Worm (Caenorhabditis elegans) whole organism, late embryonic: ENCODE data around the gene srbc-11.

Source experiments
- C08G9.2 ChIP-seq: sonication (generic microtip); optimal IDR thresholded peaks from 2 replicates; lab custom pipeline; 2016; ENCODE audit warnings: mild to moderate bottlenecking, missing genetic modification characterization, moderate library complexity, missing compliant biosample characterization
- F13H6.1 ChIP-seq: sonication (generic microtip); optimal IDR thresholded peaks from 2 replicates; lab custom pipeline; 2016; ENCODE audit warnings: missing genetic modification characterization, missing compliant biosample characterization
- K02D7.2 ChIP-seq: sonication (generic microtip); optimal IDR thresholded peaks from 2 replicates; lab custom pipeline; 2017; ENCODE audit warnings: mild to moderate bottlenecking, missing genetic modification characterization, missing compliant biosample characterization
- K09A11.1 ChIP-seq: sonication (generic microtip); optimal IDR thresholded peaks from 2 replicates; lab custom pipeline; 2017; ENCODE audit warnings: antibody characterized with exemption, mild to moderate bottlenecking, missing genetic modification characterization, missing compliant biosample characterization; ENCODE audit not compliant: insufficient read depth
- Y22D7AL.16 ChIP-seq: sonication (generic microtip); optimal IDR thresholded peaks from 2 replicates; lab custom pipeline; 2016; ENCODE audit warnings: missing genetic modification characterization, missing compliant biosample characterization
- ama-1 ChIP-seq: fragments of 150-350 bp; optimal IDR thresholded peaks from 2 replicates; lab custom pipeline; 2014
- ceh-24 ChIP-seq: sonication (generic microtip); optimal IDR thresholded peaks from 2 replicates; lab custom pipeline; 2016; ENCODE audit warnings: mild to moderate bottlenecking, missing genetic modification characterization, missing compliant biosample characterization
- ceh-48 ChIP-seq: sonication (generic microtip); optimal IDR thresholded peaks from 2 replicates; lab custom pipeline; 2016; ENCODE audit warnings: missing genetic modification characterization, inconsistent platforms, missing compliant biosample characterization
- ceh-9 ChIP-seq: sonication (generic microtip); optimal IDR thresholded peaks from 2 replicates; lab custom pipeline; 2016; ENCODE audit warnings: mild to moderate bottlenecking, missing genetic modification characterization, inconsistent platforms, missing compliant biosample characterization
- che-1 ChIP-seq: sonication (generic microtip); optimal IDR thresholded peaks from 2 replicates; lab custom pipeline; 2016; ENCODE audit warnings: mild to moderate bottlenecking, missing genetic modification characterization, missing compliant biosample characterization
- ets-4 ChIP-seq: sonication (generic microtip); optimal IDR thresholded peaks from 2 replicates; lab custom pipeline; 2016; ENCODE audit warnings: missing genetic modification characterization, missing compliant biosample characterization
- fkh-10 ChIP-seq: fragments of 150-350 bp; optimal IDR thresholded peaks from 2 replicates; lab custom pipeline; 2014; ENCODE audit warnings: missing biosample characterization, missing genetic modification reagents, missing genetic modification characterization
- fkh-6 ChIP-seq: sonication (generic microtip); optimal IDR thresholded peaks from 2 replicates; lab custom pipeline; 2016; ENCODE audit warnings: missing genetic modification characterization, missing compliant biosample characterization
- gmeb-2 ChIP-seq: sonication (generic microtip); optimal IDR thresholded peaks from 2 replicates; lab custom pipeline; 2016; ENCODE audit warnings: missing genetic modification characterization, inconsistent platforms, missing compliant biosample characterization
- hlh-13 ChIP-seq: fragments of 200-800 bp; sonication (Bioruptor generic); optimal IDR thresholded peaks from 2 replicates; lab custom pipeline; 2018; ENCODE audit warnings: mild to moderate bottlenecking, missing genetic modification characterization, missing compliant biosample characterization
- hlh-15 ChIP-seq: sonication (generic microtip); optimal IDR thresholded peaks from 2 replicates; lab custom pipeline; 2016; ENCODE audit warnings: missing genetic modification characterization, missing compliant biosample characterization
- hlh-30 ChIP-seq: sonication (generic microtip); optimal IDR thresholded peaks from 2 replicates; lab custom pipeline; 2017; ENCODE audit warnings: antibody characterized with exemption, missing genetic modification characterization, missing compliant biosample characterization; ENCODE audit not compliant: insufficient read depth
- hlh-8 ChIP-seq: sonication (generic microtip); optimal IDR thresholded peaks from 2 replicates; lab custom pipeline; 2016; ENCODE audit warnings: missing genotype, missing genetic modification characterization, missing compliant biosample characterization
- lim-6 ChIP-seq: sonication (generic microtip); optimal IDR thresholded peaks from 2 replicates; lab custom pipeline; 2016; ENCODE audit warnings: missing genetic modification characterization, missing compliant biosample characterization
- nfya-1 ChIP-seq: sonication (generic microtip); optimal IDR thresholded peaks from 2 replicates; lab custom pipeline; 2017; ENCODE audit warnings: missing genetic modification characterization, mild to moderate bottlenecking, missing compliant biosample characterization, antibody characterized with exemption, moderate library complexity
- nhr-11 ChIP-seq: fragments of 150-350 bp; optimal IDR thresholded peaks from 2 replicates; lab custom pipeline; 2014; ENCODE audit warnings: missing biosample characterization, missing genetic modification characterization
- npax-4 ChIP-seq: sonication (generic microtip); optimal IDR thresholded peaks from 2 replicates; lab custom pipeline; 2016; ENCODE audit warnings: missing genetic modification characterization, missing compliant biosample characterization
- pag-3 ChIP-seq: sonication (generic microtip); optimal IDR thresholded peaks from 2 replicates; lab custom pipeline; 2016; ENCODE audit warnings: missing compliant biosample characterization, missing genetic modification characterization, borderline replicate concordance
- pat-9 ChIP-seq: fragments of 200-800 bp; sonication (Bioruptor generic); optimal IDR thresholded peaks from 2 replicates; lab custom pipeline; 2018; ENCODE audit warnings: mild to moderate bottlenecking, missing genetic modification characterization, moderate library complexity, missing compliant biosample characterization
- pax-1 ChIP-seq: fragments of 150-350 bp; optimal IDR thresholded peaks from 2 replicates; lab custom pipeline; 2014; ENCODE audit warnings: missing biosample characterization, missing genetic modification characterization
- pha-2 ChIP-seq: sonication (generic microtip); optimal IDR thresholded peaks from 2 replicates; lab custom pipeline; 2017; ENCODE audit warnings: mild to moderate bottlenecking, missing genetic modification characterization, missing compliant biosample characterization
- pha-4 ChIP-seq: fragments of 150-350 bp; optimal IDR thresholded peaks from 2 replicates; lab custom pipeline; 2018; ENCODE audit warnings: missing biosample characterization, missing genetic modification reagents, missing genetic modification characterization
- pros-1 ChIP-seq: fragments of 150-350 bp; optimal IDR thresholded peaks from 2 replicates; lab custom pipeline; 2014; ENCODE audit warnings: missing biosample characterization, missing genetic modification reagents, missing genetic modification characterization
- ref-2 ChIP-seq: sonication (generic microtip); optimal IDR thresholded peaks from 2 replicates; lab custom pipeline; 2016; ENCODE audit warnings: missing genetic modification characterization, missing compliant biosample characterization
- rnt-1 ChIP-seq: sonication (generic microtip); optimal IDR thresholded peaks from 2 replicates; lab custom pipeline; 2016; ENCODE audit warnings: missing genetic modification characterization, missing compliant biosample characterization
- sox-2 ChIP-seq: fragments of 200-800 bp; sonication (Bioruptor generic); IDR thresholded peaks from 2 replicates; pipeline ENCODE4 v1.3.6; 2022; ENCODE audit warnings: missing genetic modification reagents, missing genetic modification characterization, missing compliant biosample characterization
- sox-4 ChIP-seq: sonication (generic microtip); optimal IDR thresholded peaks from 2 replicates; lab custom pipeline; 2017; ENCODE audit warnings: mild to moderate bottlenecking, missing genetic modification characterization, inconsistent platforms, missing compliant biosample characterization
- tbx-7 ChIP-seq: sonication (generic microtip); optimal IDR thresholded peaks from 2 replicates; lab custom pipeline; 2016; ENCODE audit warnings: missing genotype, missing genetic modification characterization, missing compliant biosample characterization
- unc-42 ChIP-seq: sonication (generic microtip); optimal IDR thresholded peaks from 2 replicates; lab custom pipeline; 2016; ENCODE audit warnings: missing genotype, missing genetic modification characterization, missing compliant biosample characterization
- unc-55 ChIP-seq: sonication (generic microtip); optimal IDR thresholded peaks from 2 replicates; lab custom pipeline; 2017; ENCODE audit warnings: missing biosample characterization, missing genetic modification reagents, missing genetic modification characterization
- unc-86 ChIP-seq: sonication (generic microtip); optimal IDR thresholded peaks from 2 replicates; lab custom pipeline; 2016; ENCODE audit warnings: missing genetic modification characterization, missing compliant biosample characterization

srbc-11 gene

DNA sequence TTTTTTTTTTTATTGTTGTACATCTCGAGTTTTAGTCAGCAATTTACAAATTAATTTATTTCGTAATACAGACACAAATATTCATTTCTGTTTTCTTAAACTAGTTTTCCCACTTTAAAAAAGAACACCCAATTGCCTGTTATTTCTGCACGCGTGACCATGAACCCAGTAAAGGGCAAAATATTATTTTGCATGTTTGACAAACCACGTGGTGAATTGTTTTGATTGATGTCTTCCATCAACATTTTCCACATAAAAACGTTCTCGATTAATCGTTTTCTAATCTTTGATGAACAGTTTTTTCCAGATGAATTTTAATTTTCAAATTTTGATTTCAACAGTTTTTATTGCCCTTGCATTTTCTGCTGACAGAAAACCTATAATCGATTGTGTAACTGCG lies 30.6 kb upstream of the srbc-11 start, which contains the start of gene C54F6.18:
Gene C54F6.18, plus strand, starts transcription at position 301 of the 400 bp plus-strand sequence.
- TF ChIP-seq ceh-48 (tag; lab: Kevin White, UChicago) (no peak), fkh-6 (no peak), pros-1 (tag; lab: Kevin White, UChicago) (no peak), Y22D7AL.16 (tag; lab: Kevin White, UChicago) (no peak), pag-3 (tag; lab: Kevin White, UChicago) (no peak), lim-6 (tag; lab: Kevin White, UChicago) (no peak), hlh-8 (no peak), che-1 (tag; lab: Kevin White, UChicago) (no peak), unc-86 (tag; lab: Kevin White, UChicago) (no peak), ama-1 (lab: Kevin White, UChicago) (no peak), pax-1 (tag; lab: Kevin White, UChicago) (no peak)

DNA sequence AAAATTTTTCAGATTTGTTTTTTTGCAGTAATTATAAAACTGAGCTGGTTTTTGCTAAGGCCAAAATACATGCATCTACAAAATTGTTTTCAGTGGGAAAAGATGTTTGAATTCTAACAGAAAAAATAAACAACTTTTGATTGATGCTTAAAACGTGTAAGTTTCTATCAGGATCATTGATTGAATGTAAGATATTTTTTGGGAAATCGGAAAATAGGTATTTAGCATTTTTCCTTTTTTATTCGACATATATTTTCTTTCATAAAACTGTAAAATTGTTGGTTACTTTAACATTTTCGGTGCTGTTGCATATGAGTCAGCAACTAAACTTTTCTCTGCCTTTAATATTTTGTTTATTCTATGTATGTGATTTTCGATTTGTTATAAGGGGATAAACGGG lies 29.4 kb upstream of the srbc-11 start, which contains the start of gene C54F6.20:
Gene C54F6.20, plus strand, starts transcription at position 301 of the 400 bp plus-strand sequence.
- TF ChIP-seq hlh-15 (tag; lab: Kevin White, UChicago), result no peak
- no peak for TF ChIP-seq F13H6.1 (tag; lab: Kevin White, UChicago)
- no peak for TF ChIP-seq nhr-11 (tag; lab: Kevin White, UChicago)
- no peak for TF ChIP-seq hlh-30 (tag; lab: Kevin White, UChicago)
- TF ChIP-seq ref-2, result no peak
- no peak for TF ChIP-seq npax-4 (tag; lab: Kevin White, UChicago)
- TF ChIP-seq, all 69 proteins: peak for 0

DNA sequence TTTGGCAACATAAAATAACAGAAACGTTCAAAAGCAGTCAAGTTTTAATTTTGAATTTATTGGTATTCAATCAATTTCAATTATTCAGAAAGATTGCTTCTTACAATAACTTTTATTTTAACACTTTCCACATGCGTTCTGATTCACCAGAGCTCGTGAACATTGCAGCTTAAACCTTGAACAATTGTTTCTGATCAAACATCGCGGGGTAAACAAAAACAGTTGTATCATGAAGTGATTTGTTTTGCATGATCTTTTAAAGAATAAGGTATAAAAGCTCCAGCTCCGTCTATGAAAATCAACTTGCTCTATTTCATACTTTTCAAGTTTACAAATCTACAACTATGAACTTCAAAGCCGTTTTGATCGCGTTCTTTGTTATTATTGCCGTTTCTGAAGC lies 28.3 kb upstream of the srbc-11 start, which contains the start of gene C54F6.6:
Gene C54F6.6, plus strand, starts transcription at position 301 of the 400 bp plus-strand sequence.
- TF ChIP-seq ceh-9 (tag; lab: Kevin White, UChicago) (no peak), unc-86 (tag; lab: Kevin White, UChicago) (no peak), sox-4 (tag; lab: Kevin White, UChicago) (no peak), fkh-10 (GFP tag; lab: Kevin White, UChicago) (no peak), pha-2 (tag; lab: Kevin White, UChicago) (no peak)

DNA sequence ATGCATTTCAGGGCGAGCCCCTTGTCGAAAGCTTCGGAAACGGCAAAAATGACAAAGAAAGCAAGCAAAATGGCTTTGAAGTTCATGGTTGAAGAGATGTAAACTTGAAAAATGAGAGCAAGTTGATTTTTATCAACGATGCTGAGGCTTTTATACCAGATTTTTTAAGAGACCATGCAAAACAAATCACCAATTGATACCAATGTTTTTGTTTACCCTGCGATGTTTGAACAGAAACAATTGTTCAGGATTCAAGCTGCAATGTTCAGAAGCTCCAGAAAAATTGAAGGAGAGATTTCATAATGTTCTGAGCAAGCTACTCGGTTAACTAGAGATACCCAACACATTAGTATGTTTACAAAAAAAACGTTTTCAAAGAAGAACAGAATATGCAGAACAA lies 27.2 kb upstream of the srbc-11 start, which contains the start of gene C54F6.15:
Gene C54F6.15, minus strand, starts transcription at position 101 of the 400 bp plus-strand sequence.
- TF ChIP-seq rnt-1 (tag; lab: Kevin White, UChicago) (no peak), hlh-13 (GFP tag; lab: Kevin White, UChicago) (no peak), tbx-7 (tag; lab: Kevin White, UChicago) (no peak), ets-4 (tag; lab: Kevin White, UChicago) (no peak), sox-4 (tag; lab: Kevin White, UChicago) (no peak), unc-55 (GFP tag; lab: Kevin White, UChicago) (no peak), nfya-1 (tag; lab: Kevin White, UChicago) (no peak), pat-9 (no peak), unc-42 (no peak), ceh-24 (tag; lab: Kevin White, UChicago) (no peak), sox-2 (GFP tag; lab: Robert Waterston, UW) (no peak), gmeb-2 (tag; lab: Kevin White, UChicago) (no peak), K02D7.2 (tag; lab: Kevin White, UChicago) (no peak), unc-86 (tag; lab: Kevin White, UChicago) (no peak), K09A11.1 (tag; lab: Kevin White, UChicago) (no peak), pha-4 (tag; lab: Kevin White, UChicago) (no peak), C08G9.2 (tag; lab: Kevin White, UChicago) (no peak), pax-1 (tag; lab: Kevin White, UChicago) (no peak), nhr-11 (tag; lab: Kevin White, UChicago) (no peak), npax-4 (tag; lab: Kevin White, UChicago) (no peak)
